Fruit fly (Drosophila melanogaster) Kc167 (cell line): Measurements from ENCODE around the gene CG7191.

Source experiments
- Myc ChIP-seq: fragments of >200 bp; optimal IDR thresholded peaks from 2 replicates; lab custom pipeline; 2017; ENCODE audit warnings: missing external identifiers
- Sin3A ChIP-seq: fragments of >200 bp; optimal IDR thresholded peaks from 2 replicates; lab custom pipeline; 2018; ENCODE audit warnings: missing external identifiers
- ttk ChIP-seq: sonication (Bioruptor generic); optimal IDR thresholded peaks from 2 replicates; lab custom pipeline; 2017; ENCODE audit warnings: missing external identifiers

- no peak for TF ChIP-seq Myc (lab: Kevin White, UChicago)
- no peak for TF ChIP-seq Sin3A (lab: Kevin White, UChicago)
- no peak for TF ChIP-seq ttk (lab: Kevin White, UChicago)
These were observed 23.9 kb downstream of the CG7191 start for dm6 chr2L:7791356-7791738.
